Worm (Caenorhabditis elegans) whole organism, L3 larva: ENCODE data around the gene tag-329.

Experiments
- R02D3.7 ChIP-seq: fragments of 150-350 bp; optimal IDR thresholded peaks from 2 replicates; lab custom pipeline; 2014; ENCODE audit warnings: missing biosample characterization, missing genetic modification characterization
- ZK546.5 ChIP-seq: sonication (generic microtip); optimal IDR thresholded peaks from 2 replicates; lab custom pipeline; 2017; ENCODE audit warnings: missing biosample characterization, missing genetic modification characterization
- aly-2 ChIP-seq: fragments of 150-350 bp; optimal IDR thresholded peaks from 2 replicates; lab custom pipeline; 2014; ENCODE audit warnings: missing biosample characterization, missing genetic modification characterization
- ama-1 ChIP-seq: fragments of 150-350 bp; optimal IDR thresholded peaks from 2 replicates; lab custom pipeline; 2018
- ceh-16 ChIP-seq: sonication (generic microtip); optimal IDR thresholded peaks from 2 replicates; lab custom pipeline; 2017; ENCODE audit warnings: missing biosample characterization, missing genetic modification characterization
- ceh-28 ChIP-seq: fragments of 150-350 bp; optimal IDR thresholded peaks from 2 replicates; lab custom pipeline; 2014; ENCODE audit warnings: missing biosample characterization, missing genetic modification reagents, missing genetic modification characterization
- ceh-82 ChIP-seq: fragments of 150-350 bp; optimal IDR thresholded peaks from 2 replicates; lab custom pipeline; 2014; ENCODE audit warnings: missing biosample characterization, missing genetic modification characterization
- ceh-9 ChIP-seq: sonication (generic microtip); optimal IDR thresholded peaks from 2 replicates; lab custom pipeline; 2018; ENCODE audit warnings: missing biosample characterization, missing genetic modification characterization
- daf-12 ChIP-seq: fragments of 150-350 bp; optimal IDR thresholded peaks from 2 replicates; lab custom pipeline; 2014; ENCODE audit warnings: missing biosample characterization, missing genetic modification reagents, missing genetic modification characterization
- egl-27 ChIP-seq: sonication (generic microtip); optimal IDR thresholded peaks from 4 replicates; lab custom pipeline; 2017; ENCODE audit warnings: missing biosample characterization, missing genetic modification reagents, missing genetic modification characterization
- egl-5 ChIP-seq: fragments of 150-350 bp; optimal IDR thresholded peaks from 2 replicates; lab custom pipeline; 2017; ENCODE audit warnings: missing biosample characterization, missing genetic modification reagents, missing genetic modification characterization, inconsistent platforms
- elt-1 ChIP-seq: fragments of 150-350 bp; optimal IDR thresholded peaks from 2 replicates; lab custom pipeline; 2014; ENCODE audit warnings: missing biosample characterization, missing genetic modification characterization
- elt-2 ChIP-seq: sonication (generic microtip); optimal IDR thresholded peaks from 2 replicates; lab custom pipeline; 2016; ENCODE audit warnings: missing genetic modification reagents, mild to moderate bottlenecking, missing genetic modification characterization, missing compliant biosample characterization
- elt-3 ChIP-seq, 3 experiments: fragments of 150-350 bp in 1 of 3; sonication (generic microtip) in 2 of 3; optimal IDR thresholded peaks; 2 replicates in 2 of 3; 4 replicates in 1 of 3; lab custom pipeline; 2014 to 2017; ENCODE audit warnings: missing biosample characterization in 3 of 3, missing genetic modification characterization in 3 of 3
- eor-1 ChIP-seq, 2 experiments: fragments of 150-350 bp; optimal IDR thresholded peaks; 2 replicates each; lab custom pipeline; 2014 to 2018; ENCODE audit warnings: missing biosample characterization in 2 of 2, missing genetic modification characterization in 2 of 2
- fkh-10 ChIP-seq: sonication (generic microtip); optimal IDR thresholded peaks from 2 replicates; lab custom pipeline; 2017; ENCODE audit warnings: missing biosample characterization, missing genetic modification reagents, missing genetic modification characterization
- fkh-2 ChIP-seq: fragments of 150-350 bp; optimal IDR thresholded peaks from 2 replicates; lab custom pipeline; 2014; ENCODE audit warnings: missing biosample characterization, missing genetic modification reagents, missing genetic modification characterization
- fos-1 ChIP-seq: fragments of 150-350 bp; optimal IDR thresholded peaks from 2 replicates; lab custom pipeline; 2014; ENCODE audit warnings: missing biosample characterization, missing genetic modification characterization
- hmg-11 ChIP-seq: sonication (generic microtip); optimal IDR thresholded peaks from 2 replicates; lab custom pipeline; 2016; ENCODE audit warnings: missing genetic modification characterization, missing compliant biosample characterization
- jun-1 ChIP-seq: fragments of 150-350 bp; optimal IDR thresholded peaks from 2 replicates; lab custom pipeline; 2014; ENCODE audit warnings: missing biosample characterization, missing genetic modification reagents, missing genetic modification characterization
- lin-15B ChIP-seq: fragments of 150-350 bp; optimal IDR thresholded peaks from 2 replicates; lab custom pipeline; 2014; ENCODE audit warnings: missing biosample characterization, missing genetic modification characterization
- lin-39 ChIP-seq: fragments of 150-350 bp; optimal IDR thresholded peaks from 2 replicates; lab custom pipeline; 2018; ENCODE audit warnings: missing biosample characterization, missing genetic modification reagents, missing genetic modification characterization
- lsy-12 ChIP-seq: sonication (generic microtip); optimal IDR thresholded peaks from 2 replicates; lab custom pipeline; 2016; ENCODE audit warnings: mild to moderate bottlenecking, missing genetic modification characterization, missing compliant biosample characterization
- mdl-1 ChIP-seq: fragments of 150-350 bp; optimal IDR thresholded peaks from 2 replicates; lab custom pipeline; 2014; ENCODE audit warnings: missing biosample characterization, missing genetic modification characterization
- mml-1 ChIP-seq: fragments of 150-350 bp; sonication (generic microtip); optimal IDR thresholded peaks from 3 replicates; lab custom pipeline; 2014; ENCODE audit warnings: missing biosample characterization, missing genetic modification characterization
- nfya-1 ChIP-seq: sonication (generic microtip); optimal IDR thresholded peaks from 2 replicates; lab custom pipeline; 2017; ENCODE audit warnings: missing genetic modification characterization, mild to moderate bottlenecking, missing compliant biosample characterization, antibody characterized with exemption, moderate library complexity; ENCODE audit not compliant: insufficient read depth
- nhr-11 ChIP-seq: fragments of 150-350 bp; optimal IDR thresholded peaks from 2 replicates; lab custom pipeline; 2014; ENCODE audit warnings: missing biosample characterization, missing genetic modification characterization
- nhr-12 ChIP-seq: fragments of 150-350 bp; optimal IDR thresholded peaks from 2 replicates; lab custom pipeline; 2014; ENCODE audit warnings: missing biosample characterization, missing genetic modification characterization
- nhr-23 ChIP-seq: fragments of 150-350 bp; optimal IDR thresholded peaks from 2 replicates; lab custom pipeline; 2014; ENCODE audit warnings: missing biosample characterization, missing genetic modification reagents, missing genetic modification characterization
- nhr-237 ChIP-seq: fragments of 150-350 bp; optimal IDR thresholded peaks from 2 replicates; lab custom pipeline; 2014; ENCODE audit warnings: missing biosample characterization, missing genetic modification characterization
- nhr-25 ChIP-seq: sonication (generic microtip); optimal IDR thresholded peaks from 2 replicates; lab custom pipeline; 2017; ENCODE audit warnings: missing biosample characterization, missing genetic modification characterization
- nhr-28 ChIP-seq: fragments of 150-350 bp; optimal IDR thresholded peaks from 2 replicates; lab custom pipeline; 2014; ENCODE audit warnings: missing biosample characterization, missing genetic modification characterization
- nhr-43 ChIP-seq: sonication (generic microtip); optimal IDR thresholded peaks from 2 replicates; lab custom pipeline; 2016; ENCODE audit warnings: mild to moderate bottlenecking, missing genetic modification characterization, missing compliant biosample characterization; ENCODE audit not compliant: poor library complexity, severe bottlenecking
- nhr-67 ChIP-seq: fragments of 150-350 bp; optimal IDR thresholded peaks from 2 replicates; lab custom pipeline; 2014; ENCODE audit warnings: missing biosample characterization, missing genetic modification characterization
- nhr-76 ChIP-seq: fragments of 150-350 bp; sonication (generic microtip); optimal IDR thresholded peaks from 5 replicates; lab custom pipeline; 2014; ENCODE audit warnings: missing biosample characterization, missing genetic modification characterization
- nhr-77 ChIP-seq: fragments of 150-350 bp; optimal IDR thresholded peaks from 2 replicates; lab custom pipeline; 2014; ENCODE audit warnings: missing biosample characterization, missing genetic modification characterization
- pha-4 ChIP-seq: fragments of 150-350 bp; optimal IDR thresholded peaks from 2 replicates; lab custom pipeline; 2014; ENCODE audit warnings: missing biosample characterization, missing genetic modification reagents, missing genetic modification characterization
- pqm-1 ChIP-seq: fragments of 150-350 bp; optimal IDR thresholded peaks from 2 replicates; lab custom pipeline; 2017; ENCODE audit warnings: missing biosample characterization, missing genetic modification characterization, inconsistent platforms
- sea-2 ChIP-seq: fragments of 150-350 bp; sonication (generic microtip); optimal IDR thresholded peaks from 4 replicates; lab custom pipeline; 2014; ENCODE audit warnings: missing biosample characterization, missing genetic modification reagents, missing genetic modification characterization
- skn-1 ChIP-seq: fragments of 150-350 bp; optimal IDR thresholded peaks from 2 replicates; lab custom pipeline; 2014; ENCODE audit warnings: missing biosample characterization, missing genetic modification characterization
- snpc-4 ChIP-seq: fragments of 150-350 bp; optimal IDR thresholded peaks from 2 replicates; lab custom pipeline; 2014; ENCODE audit warnings: missing biosample characterization, missing genetic modification characterization
- tbx-2 ChIP-seq: sonication (generic microtip); optimal IDR thresholded peaks from 2 replicates; lab custom pipeline; 2016; ENCODE audit warnings: mild to moderate bottlenecking, missing genetic modification characterization, missing compliant biosample characterization
- unc-39 ChIP-seq: sonication (generic microtip); optimal IDR thresholded peaks from 4 replicates; lab custom pipeline; 2017; ENCODE audit warnings: missing biosample characterization, missing genetic modification characterization
- unc-62 ChIP-seq: fragments of 150-350 bp; sonication (generic microtip); optimal IDR thresholded peaks from 4 replicates; lab custom pipeline; 2014; ENCODE audit warnings: missing biosample characterization, missing genetic modification reagents, missing genetic modification characterization
- zag-1 ChIP-seq: fragments of 150-350 bp; optimal IDR thresholded peaks from 2 replicates; lab custom pipeline; 2014; ENCODE audit warnings: missing biosample characterization, missing genetic modification characterization
- ztf-11 ChIP-seq: fragments of 150-350 bp; optimal IDR thresholded peaks from 2 replicates; lab custom pipeline; 2014; ENCODE audit warnings: missing biosample characterization, missing genetic modification characterization
- ztf-4 ChIP-seq: fragments of 150-350 bp; optimal IDR thresholded peaks from 2 replicates; lab custom pipeline; 2014; ENCODE audit warnings: missing biosample characterization, missing genetic modification characterization

The tag-329 gene

ce11 chrV:9516280-9516679 lies 18.4 kb upstream of the tag-329 start:
- TF ChIP-seq aly-2 (tag; lab: Kevin White, UChicago) (no peak), ceh-28 (tag; lab: Kevin White, UChicago) (no peak), fkh-2 (tag; lab: Kevin White, UChicago) (no peak), ceh-82 (no peak), ceh-16 (tag; lab: Kevin White, UChicago) (no peak), nhr-25 (tag; lab: Kevin White, UChicago) (peak; percentile 26), nfya-1 (no peak), egl-5 (tag; lab: Kevin White, UChicago) (no peak), nhr-43 (tag; lab: Kevin White, UChicago) (peak; percentile 68), nhr-67 (no peak), hmg-11 (tag; lab: Kevin White, UChicago) (no peak), R02D3.7 (tag; lab: Kevin White, UChicago) (no peak), tbx-2 (tag; lab: Kevin White, UChicago) (no peak), jun-1 (tag; lab: Kevin White, UChicago) (peak; percentile 69), lin-15B (tag; lab: Kevin White, UChicago) (no peak), nhr-237 (tag; lab: Kevin White, UChicago) (no peak), nhr-23 (tag; lab: Kevin White, UChicago) (peak; percentile 86), fkh-10 (GFP tag; lab: Kevin White, UChicago) (no peak), unc-62 (GFP tag; lab: Kevin White, UChicago) (no peak), skn-1 (tag; lab: Kevin White, UChicago) (no peak), mdl-1 (tag; lab: Kevin White, UChicago) (no peak), pha-4 (tag; lab: Kevin White, UChicago) (no peak), unc-39 (tag; lab: Kevin White, UChicago) (no peak), elt-3 (tag; optimal IDR thresholded peaks at IDR 0.05; lab: Kevin White, UChicago) (peak in 2 of 3 experiments; percentile 41 to 56), pqm-1 (tag; lab: Kevin White, UChicago) (peak; percentile 88), egl-27 (no peak), ztf-11 (tag; lab: Kevin White, UChicago) (no peak), lin-39 (tag; lab: Kevin White, UChicago) (no peak), zag-1 (tag; lab: Kevin White, UChicago) (no peak), nhr-11 (tag; lab: Kevin White, UChicago) (no peak), mml-1 (no peak), ceh-9 (tag; lab: Kevin White, UChicago) (no peak), ama-1 (lab: Kevin White, UChicago) (no peak), sea-2 (GFP tag; lab: Kevin White, UChicago) (no peak), snpc-4 (no peak), nhr-77 (no peak), daf-12 (tag; lab: Kevin White, UChicago) (no peak), elt-2 (peak; percentile 51), fos-1 (no peak), nhr-12 (tag; lab: Kevin White, UChicago) (no peak), ZK546.5 (tag; lab: Kevin White, UChicago) (no peak), elt-1 (tag; lab: Kevin White, UChicago) (no peak), eor-1 (tag; optimal IDR thresholded peaks at IDR 0.05; lab: Kevin White, UChicago) (no peak), ztf-4 (no peak), nhr-28 (no peak), lsy-12 (tag; lab: Kevin White, UChicago) (peak; percentile 20), nhr-76 (no peak)

ce11 chrV:9518832-9519231 lies 15.9 kb upstream of the tag-329 start, which contains the start of gene C50F4.8:
Gene C50F4.8, minus strand, starts transcription at chrV:9518859.
- no peak for TF ChIP-seq snpc-4
- no peak for TF ChIP-seq nhr-67
- no peak for TF ChIP-seq lin-15B (tag; lab: Kevin White, UChicago)
- TF ChIP-seq nhr-23 (tag; lab: Kevin White, UChicago), result peak; percentile 55
- no peak for TF ChIP-seq ceh-82
- TF ChIP-seq ztf-11 (tag; lab: Kevin White, UChicago), result no peak
- TF ChIP-seq fos-1, result no peak
- no peak for TF ChIP-seq ceh-9 (tag; lab: Kevin White, UChicago)
- peak; percentile 37 for TF ChIP-seq ama-1 (lab: Kevin White, UChicago)
- no peak for TF ChIP-seq nfya-1
- no peak for TF ChIP-seq sea-2 (GFP tag; lab: Kevin White, UChicago)
- TF ChIP-seq aly-2 (tag; lab: Kevin White, UChicago), result no peak
